Fruit fly (Drosophila melanogaster): ENCODE data around the gene grk.

The grk gene

DNA sequence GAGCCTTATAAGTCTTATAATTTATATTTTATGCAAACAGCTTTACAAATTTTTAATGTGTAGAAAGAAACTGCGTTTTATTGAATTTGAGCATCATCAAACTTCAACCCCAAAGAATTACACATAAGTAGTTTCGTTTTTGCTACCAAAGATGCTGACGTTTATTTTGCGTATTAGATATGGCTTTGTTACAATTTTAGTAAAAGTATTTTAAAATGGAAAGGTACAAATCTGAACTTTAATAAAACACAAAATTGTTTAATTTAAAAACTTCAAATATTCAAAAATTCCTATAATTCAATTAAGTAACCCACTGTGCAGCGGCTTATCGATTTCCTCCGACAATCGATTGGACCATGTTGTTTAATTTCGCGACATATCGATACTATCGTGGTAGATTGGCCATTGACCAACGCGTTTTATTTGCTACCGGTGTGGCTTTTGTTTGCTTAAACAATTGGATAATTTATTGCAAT is 30.7 kb upstream of the grk start, which contains the start of gene prg (continued):
- TF ChIP-seq stc (GFP tag; IDR thresholded peaks at IDR 0.05): peak; percentile 56
- peak; percentile 59 for TF ChIP-seq CG9817 (tag; optimal IDR thresholded peaks at IDR 0.05)
- TF ChIP-seq slp2 (GFP tag; optimal IDR thresholded peaks at IDR 0.05): peak; percentile 28
- TF ChIP-seq Hand (GFP tag; optimal IDR thresholded peaks at IDR 0.05): peak; percentile 51
- TF ChIP-seq da (GFP tag; optimal IDR thresholded peaks at IDR 0.05): no peak
- peak; percentile 42 for TF ChIP-seq Lhr (GFP tag; optimal IDR thresholded peaks at IDR 0.05)
- peak; percentile 62 for TF ChIP-seq Camta (GFP tag; optimal IDR thresholded peaks at IDR 0.05)
- peak; percentile 68 for TF ChIP-seq trem (tag; optimal IDR thresholded peaks at IDR 0.05)
- 0 out of 2 replicates have a peak, but pooled peaks have one; percentile 16 for TF ChIP-seq GATAe (GFP tag; conservative IDR thresholded peaks at IDR 0.05)
- peak; percentile 47 for TF ChIP-seq CG15514 (GFP tag; optimal IDR thresholded peaks at IDR 0.05)
- TF ChIP-seq dati (GFP tag; IDR thresholded peaks at IDR 0.05): no peak
- peak; percentile 77 for TF ChIP-seq Sry-δ (GFP tag; optimal IDR thresholded peaks at IDR 0.05)
- peak; percentile 76 for TF ChIP-seq phol (tag; optimal IDR thresholded peaks at IDR 0.05)
- TF ChIP-seq CG15073 (GFP tag; optimal IDR thresholded peaks at IDR 0.05): no peak
- TF ChIP-seq CTCF (GFP tag; optimal IDR thresholded peaks at IDR 0.05): no peak
- no peak for TF ChIP-seq jing (GFP tag; optimal IDR thresholded peaks at IDR 0.05)
- peak; percentile 54 for TF ChIP-seq zfh2 (GFP tag; optimal IDR thresholded peaks at IDR 0.05)
- no peak for TF ChIP-seq sima (GFP tag; optimal IDR thresholded peaks at IDR 0.05)
- TF ChIP-seq CG11085 (GFP tag; IDR thresholded peaks at IDR 0.05): peak; percentile 12; the same call in 1 of the 2 replicates
- peak; percentile 54 for TF ChIP-seq pum (GFP tag; optimal IDR thresholded peaks at IDR 0.05)
- TF ChIP-seq shn (GFP tag; optimal IDR thresholded peaks at IDR 0.05): peak; percentile 31
- TF ChIP-seq sens (GFP tag): peak; percentile 97
- no peak for TF ChIP-seq Rx (GFP tag; IDR thresholded peaks at IDR 0.05)
- peak; percentile 47 for TF ChIP-seq CG3838 (GFP tag; optimal IDR thresholded peaks at IDR 0.05)
- peak; percentile 71 for TF ChIP-seq CG9932 (GFP tag; IDR thresholded peaks at IDR 0.05)
- TF ChIP-seq CG11696 (GFP tag; IDR thresholded peaks at IDR 0.05): peak; percentile 39; the same call in 1 of the 2 replicates
- TF ChIP-seq ci (GFP tag; IDR thresholded peaks at IDR 0.05): peak; percentile 64; the same call in 2 of the 3 replicates
- TF ChIP-seq CG17912 (GFP tag; optimal IDR thresholded peaks at IDR 0.05): no peak
- TF ChIP-seq CG14965 (GFP tag; optimal IDR thresholded peaks at IDR 0.05; ENCODE audit: borderline replicate concordance): no peak
- peak; percentile 42 for TF ChIP-seq CG4854 (GFP tag; optimal IDR thresholded peaks at IDR 0.05)
- TF ChIP-seq CG11247 (GFP tag; IDR thresholded peaks at IDR 0.05): peak; percentile 47; the same call in 1 of the 2 replicates
- no peak for TF ChIP-seq dimm (GFP tag; IDR thresholded peaks at IDR 0.05)
- no peak for TF ChIP-seq CG30431 (GFP tag; optimal IDR thresholded peaks at IDR 0.05)
- TF ChIP-seq CG7839 (tag; optimal IDR thresholded peaks at IDR 0.05): peak; percentile 79
- TF ChIP-seq E2f1 (GFP tag; IDR thresholded peaks at IDR 0.05): peak; percentile 35; the same call in 1 of the 2 replicates
- TF ChIP-seq onecut (GFP tag; IDR thresholded peaks at IDR 0.05): peak; percentile 51
- no peak for TF ChIP-seq ftz-f1 (GFP tag; optimal IDR thresholded peaks at IDR 0.05)
- no peak for TF ChIP-seq eve (GFP tag; optimal IDR thresholded peaks at IDR 0.05)
- TF ChIP-seq lilli (GFP tag; optimal IDR thresholded peaks at IDR 0.05): peak; percentile 74
- peak; percentile 18; the same call in 1 of the 2 replicates for TF ChIP-seq CG5953 (GFP tag; IDR thresholded peaks at IDR 0.05)
- peak; percentile 68 for TF ChIP-seq odd (GFP tag; optimal IDR thresholded peaks at IDR 0.05)
- peak; percentile 60 for TF ChIP-seq tin (GFP tag; optimal IDR thresholded peaks at IDR 0.05)
- peak; percentile 26; the same call in 1 of the 2 replicates for TF ChIP-seq lmd (GFP tag; IDR thresholded peaks at IDR 0.05)
- TF ChIP-seq Fer3 (tag; optimal IDR thresholded peaks at IDR 0.05): peak; percentile 66
- no peak for TF ChIP-seq Nf-YA (GFP tag; IDR thresholded peaks at IDR 0.05)
- TF ChIP-seq wor (GFP tag; IDR thresholded peaks at IDR 0.05): no peak
- peak; percentile 51 for TF ChIP-seq CG10431 (GFP tag; optimal IDR thresholded peaks at IDR 0.05)
- TF ChIP-seq sc (optimal IDR thresholded peaks at IDR 0.05): no peak
- TF ChIP-seq sc (GFP tag; optimal IDR thresholded peaks at IDR 0.05): peak; percentile 24
- peak; percentile 67 for TF ChIP-seq HLH54F (GFP tag; optimal IDR thresholded peaks at IDR 0.05)
- TF ChIP-seq CG3281 (GFP tag; optimal IDR thresholded peaks at IDR 0.05): peak; percentile 73
- peak; percentile 38 for TF ChIP-seq CG7786 (GFP tag; optimal IDR thresholded peaks at IDR 0.05)
- TF ChIP-seq Oaz (GFP tag; IDR thresholded peaks at IDR 0.05): peak; percentile 32; the same call in 1 of the 2 replicates

Measured in whole organism, embryonic.